Fruit fly (Drosophila melanogaster): Measurements from ENCODE around the gene NijA.
A peak's percentile ranks its signal among the peaks of the same experiment; 100 is the strongest.

The NijA gene

DNA sequence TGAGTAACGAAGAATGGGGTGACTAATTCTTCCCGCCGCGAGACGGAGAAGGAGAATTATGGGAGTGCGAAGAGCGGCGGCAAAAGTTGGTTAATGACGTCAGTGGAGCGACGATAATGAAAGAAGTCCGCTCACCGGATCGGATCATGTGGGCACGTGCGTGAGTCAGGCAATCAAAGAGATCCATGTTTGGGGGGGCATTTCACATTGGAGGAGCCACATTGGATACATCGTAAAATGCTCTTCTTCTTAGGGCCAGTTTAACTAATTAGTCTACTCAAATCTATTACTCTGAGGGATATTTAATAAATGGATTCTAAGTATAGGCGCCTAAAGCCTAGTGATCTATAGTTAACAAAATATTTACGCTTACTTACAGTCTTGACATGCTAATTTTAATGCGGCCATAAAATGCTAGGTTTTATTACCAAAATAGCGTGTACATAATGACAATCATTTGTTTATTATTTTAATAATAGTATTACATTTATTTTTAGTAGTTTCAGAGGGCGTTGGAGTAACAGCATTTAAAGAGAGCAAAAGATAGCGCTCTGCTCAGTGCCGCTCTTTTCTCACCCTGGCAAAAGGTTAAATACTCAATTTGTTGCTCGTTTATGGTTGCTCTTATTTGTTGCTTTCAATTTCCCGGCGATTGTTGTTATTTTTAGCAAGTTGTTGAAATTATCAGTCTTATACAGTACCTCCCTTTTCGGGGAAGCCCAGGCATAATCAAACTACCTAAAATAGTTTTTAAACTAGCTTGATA is 38.1 kb downstream of the NijA start:
- no peak for TF ChIP-seq CG5204 (GFP tag; optimal IDR thresholded peaks at IDR 0.05)
- no peak for TF ChIP-seq Hr96 (GFP tag; optimal IDR thresholded peaks at IDR 0.05)
- no peak for TF ChIP-seq CG1620 (GFP tag; optimal IDR thresholded peaks at IDR 0.05)
- TF ChIP-seq pad (GFP tag; optimal IDR thresholded peaks at IDR 0.05), result no peak
- TF ChIP-seq bab1 (GFP tag; optimal IDR thresholded peaks at IDR 0.05), result no peak
- TF ChIP-seq CG7045 (GFP tag; optimal IDR thresholded peaks at IDR 0.05), result no peak
- TF ChIP-seq CG14711 (tag; optimal IDR thresholded peaks at IDR 0.05), result no peak
- no peak for TF ChIP-seq ovo (GFP tag; optimal IDR thresholded peaks at IDR 0.05)

DNA sequence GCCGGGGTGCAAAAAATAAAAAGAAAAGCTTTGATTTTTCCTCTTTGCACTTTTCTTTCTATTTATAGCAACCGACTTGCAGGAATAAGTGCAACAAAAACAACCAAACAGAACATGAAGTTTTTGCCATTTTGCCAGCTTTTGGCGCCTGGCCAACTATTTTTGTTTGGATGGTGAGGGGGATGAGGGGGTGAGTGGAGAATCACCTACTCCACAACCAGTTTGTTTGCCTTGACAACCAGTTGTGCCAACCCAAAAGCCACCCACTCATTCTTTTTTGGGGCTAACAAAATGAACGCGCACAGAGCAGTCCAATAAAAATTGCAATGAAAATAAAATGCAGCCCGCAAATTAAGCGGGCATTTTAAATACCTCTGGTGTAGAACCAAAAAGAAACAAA is 39.4 kb downstream of the NijA start:
- no peak for TF ChIP-seq CG33017 (tag; optimal IDR thresholded peaks at IDR 0.05)
- TF ChIP-seq Mnt (GFP tag; optimal IDR thresholded peaks at IDR 0.05), result no peak
- TF ChIP-seq tj (GFP tag; optimal IDR thresholded peaks at IDR 0.05), result no peak
- TF ChIP-seq CG1620 (GFP tag; optimal IDR thresholded peaks at IDR 0.05), result no peak
- TF ChIP-seq CG7101 (tag; optimal IDR thresholded peaks at IDR 0.05), result no peak
- TF ChIP-seq Clk (GFP tag; optimal IDR thresholded peaks at IDR 0.05), result no peak
- no peak for TF ChIP-seq CG5204 (GFP tag; optimal IDR thresholded peaks at IDR 0.05)
- no peak for TF ChIP-seq toe (GFP tag; optimal IDR thresholded peaks at IDR 0.05)
- TF ChIP-seq kay (GFP tag; ENCODE audit: borderline replicate concordance), result no peak
- no peak for TF ChIP-seq Hr96 (GFP tag; optimal IDR thresholded peaks at IDR 0.05)
- no peak for TF ChIP-seq CG11617 (GFP tag; optimal IDR thresholded peaks at IDR 0.05)

DNA sequence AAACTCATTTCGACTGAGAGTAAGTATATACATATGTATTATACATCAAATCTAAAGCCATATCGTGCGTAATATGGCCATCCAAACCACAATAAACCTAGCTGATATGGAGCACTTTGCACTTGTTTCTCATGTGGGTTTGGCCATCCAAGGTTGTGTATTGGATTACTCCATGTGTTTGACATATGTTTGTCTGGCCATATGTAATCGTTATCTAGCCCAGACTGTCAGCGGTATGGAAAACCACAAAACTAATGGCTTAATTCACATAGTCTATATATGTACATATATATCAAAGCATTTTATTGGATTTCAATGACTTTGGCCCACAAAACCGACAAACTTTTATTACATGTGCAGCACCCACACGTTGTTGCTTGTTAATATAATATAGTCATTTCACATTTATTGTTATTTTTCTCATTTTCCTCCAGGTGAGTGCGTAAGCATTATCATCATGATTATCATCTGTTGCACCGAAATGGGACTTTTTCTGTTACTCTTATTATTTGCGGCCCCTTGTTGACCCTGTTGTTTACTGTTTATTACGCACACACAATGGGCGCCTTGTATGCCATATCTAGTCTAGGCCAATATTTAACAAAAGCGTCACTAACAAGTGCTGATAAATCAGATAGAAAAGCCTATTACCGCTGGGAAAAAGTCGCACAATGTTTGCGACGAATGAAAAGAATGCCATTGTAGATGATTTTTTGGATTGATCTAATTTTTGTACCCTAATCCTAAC is 40.1 kb downstream of the NijA start:
- no peak for TF ChIP-seq pad (GFP tag; optimal IDR thresholded peaks at IDR 0.05)
- peak; percentile 41 for TF ChIP-seq ovo (GFP tag; optimal IDR thresholded peaks at IDR 0.05)
- TF ChIP-seq CG33017 (tag; optimal IDR thresholded peaks at IDR 0.05), result no peak
- peak; percentile 85 for TF ChIP-seq kay (GFP tag; ENCODE audit: borderline replicate concordance)
- peak; percentile 22 for TF ChIP-seq cic (GFP tag; optimal IDR thresholded peaks at IDR 0.05)
- TF ChIP-seq CG7101 (tag; optimal IDR thresholded peaks at IDR 0.05), result peak; percentile 39
- peak; percentile 48 for TF ChIP-seq Mnt (GFP tag; optimal IDR thresholded peaks at IDR 0.05)
- TF ChIP-seq Hr96 (GFP tag; optimal IDR thresholded peaks at IDR 0.05), result no peak
- peak; percentile 30 for TF ChIP-seq CG7045 (GFP tag; optimal IDR thresholded peaks at IDR 0.05)
- TF ChIP-seq Crg-1 (GFP tag; optimal IDR thresholded peaks at IDR 0.05), result peak; percentile 53

- TF ChIP-seq kay (GFP tag; ENCODE audit: borderline replicate concordance) (peak; percentile 70), toe (GFP tag; optimal IDR thresholded peaks at IDR 0.05) (no peak)
Observed at dm6 chr3L:10654439-10654838, 42.2 kb downstream of the NijA start.

DNA sequence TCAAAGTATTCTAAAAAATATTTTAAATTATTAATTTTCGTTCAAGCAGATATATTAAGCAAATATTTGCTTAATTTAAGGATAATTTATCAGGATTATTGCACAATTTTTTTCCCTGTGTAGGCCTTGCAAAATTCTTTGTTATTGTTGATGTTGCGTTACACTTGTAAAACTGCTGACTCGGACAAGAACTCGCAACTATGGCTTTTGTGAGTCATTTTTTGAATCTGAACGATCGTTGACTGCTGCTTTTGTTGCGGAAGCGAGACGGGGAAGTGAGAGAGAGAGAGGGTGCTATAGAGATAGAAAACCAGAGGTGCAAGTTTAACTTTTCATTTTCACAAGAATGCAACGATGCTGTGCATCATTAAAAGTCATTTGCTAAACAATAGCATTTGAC is 44.2 kb downstream of the NijA start:
- TF ChIP-seq cnc (optimal IDR thresholded peaks at IDR 0.05) (no peak), Crg-1 (GFP tag; optimal IDR thresholded peaks at IDR 0.05) (no peak), pad (GFP tag; optimal IDR thresholded peaks at IDR 0.05) (no peak), CG12768 (GFP tag; optimal IDR thresholded peaks at IDR 0.05) (no peak), tj (GFP tag; optimal IDR thresholded peaks at IDR 0.05) (peak; percentile 75)

DNA sequence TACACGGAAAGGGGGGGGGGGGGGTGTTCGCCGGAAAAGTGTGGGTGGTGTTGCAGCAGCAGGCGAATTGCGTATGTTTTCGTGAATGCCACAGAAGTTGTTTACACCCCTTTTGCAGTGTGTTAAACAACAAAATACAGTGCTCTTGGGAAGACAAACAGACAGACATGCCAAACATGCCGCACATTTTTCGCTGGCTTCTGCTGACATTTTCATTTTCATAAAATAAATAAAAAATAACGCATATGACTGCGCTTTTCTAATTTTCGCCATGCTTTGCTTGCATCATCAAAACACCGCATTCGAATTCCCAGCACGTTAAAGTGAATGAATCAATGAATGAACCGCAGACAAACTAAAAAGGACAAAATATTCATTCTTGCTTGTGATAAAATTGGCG is 45.4 kb downstream of the NijA start:
- TF ChIP-seq CG12768 (GFP tag; optimal IDR thresholded peaks at IDR 0.05) (no peak), tj (GFP tag; optimal IDR thresholded peaks at IDR 0.05) (peak; percentile 95), CG14711 (tag; optimal IDR thresholded peaks at IDR 0.05) (no peak), cic (GFP tag; optimal IDR thresholded peaks at IDR 0.05) (no peak)

- TF ChIP-seq CG33017 (tag; optimal IDR thresholded peaks at IDR 0.05) (no peak), Crg-1 (GFP tag; optimal IDR thresholded peaks at IDR 0.05) (no peak), bab1 (GFP tag; optimal IDR thresholded peaks at IDR 0.05) (no peak), CG7045 (GFP tag; optimal IDR thresholded peaks at IDR 0.05) (no peak), ovo (GFP tag; optimal IDR thresholded peaks at IDR 0.05) (no peak), CG12768 (GFP tag; optimal IDR thresholded peaks at IDR 0.05) (no peak)
Observed at dm6 chr3L:10648431-10648830, 48.2 kb downstream of the NijA start.

- TF ChIP-seq pad (GFP tag; optimal IDR thresholded peaks at IDR 0.05) (no peak), Hr96 (GFP tag; optimal IDR thresholded peaks at IDR 0.05) (no peak), Mnt (GFP tag; optimal IDR thresholded peaks at IDR 0.05) (no peak), kay (GFP tag; ENCODE audit: borderline replicate concordance) (no peak), CG5204 (GFP tag; optimal IDR thresholded peaks at IDR 0.05) (no peak), CG12768 (GFP tag; optimal IDR thresholded peaks at IDR 0.05) (no peak), bab1 (GFP tag; optimal IDR thresholded peaks at IDR 0.05) (no peak), CG7101 (tag; optimal IDR thresholded peaks at IDR 0.05) (no peak), cnc (optimal IDR thresholded peaks at IDR 0.05) (no peak), CG11617 (GFP tag; optimal IDR thresholded peaks at IDR 0.05) (no peak), Crg-1 (GFP tag; optimal IDR thresholded peaks at IDR 0.05) (no peak), CG33017 (tag; optimal IDR thresholded peaks at IDR 0.05) (no peak), Clk (GFP tag; optimal IDR thresholded peaks at IDR 0.05) (no peak), CG14711 (tag; optimal IDR thresholded peaks at IDR 0.05) (no peak)
Observed at dm6 chr3L:10647158-10647557, 49.5 kb downstream of the NijA start.
